Worm (Caenorhabditis elegans) whole organism, young adult: ENCODE data around the gene ari-1.4.

Experiments
- B0035.1 ChIP-seq: sonication (generic microtip); optimal IDR thresholded peaks from 2 replicates; lab custom pipeline; 2016; ENCODE audit warnings: missing genetic modification characterization, mild to moderate bottlenecking, missing compliant biosample characterization, missing genotype, missing genetic modification reagents
- B0261.1 ChIP-seq: sonication (generic microtip); optimal IDR thresholded peaks from 2 replicates; lab custom pipeline; 2016; ENCODE audit warnings: mild to moderate bottlenecking, missing genetic modification characterization, moderate library complexity, missing compliant biosample characterization
- B0336.3 ChIP-seq: fragments of 200-800 bp; sonication (Bioruptor generic); IDR thresholded peaks from 2 replicates; pipeline ENCODE4 v1.3.6; 2022; ENCODE audit warnings: missing genetic modification characterization, missing compliant biosample characterization
- C06A6.2 ChIP-seq: fragments of 200-800 bp; sonication (Bioruptor generic); conservative IDR thresholded peaks from 2 replicates; pipeline ENCODE4 v1.3.6; 2022; ENCODE audit warnings: missing genetic modification characterization, missing compliant biosample characterization
- F33H1.4 ChIP-seq: fragments of 200-800 bp; sonication (Bioruptor generic); IDR thresholded peaks from 2 replicates; pipeline ENCODE4 v1.3.6; 2022; ENCODE audit warnings: missing genetic modification reagents, missing genetic modification characterization, missing compliant biosample characterization
- F37B4.10 ChIP-seq: fragments of 200-800 bp; sonication (Bioruptor generic); IDR thresholded peaks from 2 replicates; pipeline ENCODE4 v1.3.6; 2022; ENCODE audit warnings: missing genetic modification characterization, missing compliant biosample characterization
- F39B2.1 ChIP-seq: fragments of 200-800 bp; sonication (Bioruptor generic); IDR thresholded peaks from 2 replicates; pipeline ENCODE4 v1.3.6; 2022; ENCODE audit warnings: missing genetic modification reagents, missing genetic modification characterization, missing compliant biosample characterization
- F57C9.4 ChIP-seq: sonication (generic microtip); optimal IDR thresholded peaks from 2 replicates; lab custom pipeline; 2017; ENCODE audit warnings: mild to moderate bottlenecking, missing genetic modification characterization, missing compliant biosample characterization
- K11D2.4 ChIP-seq: fragments of 200-800 bp; sonication (Bioruptor generic); IDR thresholded peaks from 2 replicates; pipeline ENCODE4 v1.3.6; 2022; ENCODE audit warnings: missing genetic modification reagents, missing genetic modification characterization, missing compliant biosample characterization
- T26A5.8 ChIP-seq: sonication (generic microtip); optimal IDR thresholded peaks from 2 replicates; lab custom pipeline; 2016; ENCODE audit warnings: missing genetic modification characterization, missing compliant biosample characterization
- Y53G8AR.9 ChIP-seq: fragments of 200-800 bp; sonication (Bioruptor generic); conservative IDR thresholded peaks from 2 replicates; pipeline ENCODE4 v1.3.6; 2022; ENCODE audit warnings: missing genetic modification reagents, missing genetic modification characterization, missing compliant biosample characterization
- Y56A3A.18 ChIP-seq: fragments of 200-800 bp; sonication (Bioruptor generic); IDR thresholded peaks from 2 replicates; pipeline ENCODE4 v1.3.6; 2022; ENCODE audit warnings: missing genetic modification reagents, missing genetic modification characterization, missing compliant biosample characterization
- ZK185.1 ChIP-seq: sonication (generic microtip); optimal IDR thresholded peaks from 2 replicates; lab custom pipeline; 2016; ENCODE audit warnings: mild to moderate bottlenecking, missing genetic modification characterization, missing compliant biosample characterization; ENCODE audit not compliant: poor library complexity, severe bottlenecking
- ama-1 ChIP-seq, 3 experiments: fragments of 150-350 bp in 1 of 3; sonication (generic microtip) in 2 of 3; optimal IDR thresholded peaks; 2 replicates each; lab custom pipeline; 2014 to 2018; ENCODE audit warnings: missing biosample characterization in 2 of 3, missing genetic modification characterization in 2 of 3, missing genetic modification reagents in 2 of 3
- aptf-3 ChIP-seq: fragments of 200-800 bp; sonication (Bioruptor generic); IDR thresholded peaks from 2 replicates; pipeline ENCODE4 v1.3.6; 2022; ENCODE audit warnings: missing genetic modification characterization, missing compliant biosample characterization
- atf-7 ChIP-seq: sonication (generic microtip); optimal IDR thresholded peaks from 2 replicates; lab custom pipeline; 2017; ENCODE audit warnings: mild to moderate bottlenecking, missing genetic modification characterization, missing compliant biosample characterization
- attf-3 ChIP-seq: fragments of 200-800 bp; sonication (Bioruptor generic); conservative IDR thresholded peaks from 2 replicates; pipeline ENCODE4 v1.3.6; 2022; ENCODE audit warnings: missing genetic modification reagents, missing genetic modification characterization, missing compliant biosample characterization
- attf-6 ChIP-seq: fragments of 200-800 bp; sonication (Bioruptor generic); IDR thresholded peaks from 2 replicates; pipeline ENCODE4 v1.3.6; 2022; ENCODE audit warnings: missing genetic modification reagents, missing genetic modification characterization, missing compliant biosample characterization
- cebp-2 ChIP-seq: fragments of 200-800 bp; sonication (Bioruptor generic); IDR thresholded peaks from 2 replicates; pipeline ENCODE4 v1.3.6; 2022; ENCODE audit warnings: missing genetic modification characterization, missing compliant biosample characterization
- ceh-40 ChIP-seq: fragments of 200-800 bp; sonication (Bioruptor generic); IDR thresholded peaks from 2 replicates; pipeline ENCODE4 v1.3.6; 2022; ENCODE audit warnings: missing genetic modification characterization, missing compliant biosample characterization
- chd-7 ChIP-seq: sonication (generic microtip); optimal IDR thresholded peaks from 2 replicates; lab custom pipeline; 2016; ENCODE audit warnings: mild to moderate bottlenecking, missing genetic modification characterization, moderate library complexity, missing compliant biosample characterization
- dox-1 ChIP-seq: fragments of 200-800 bp; sonication (Bioruptor generic); IDR thresholded peaks from 2 replicates; pipeline ENCODE4 v1.3.6; 2022; ENCODE audit warnings: missing genetic modification reagents, missing genetic modification characterization, missing compliant biosample characterization
- dpl-1 ChIP-seq: fragments of 150-350 bp; optimal IDR thresholded peaks from 2 replicates; lab custom pipeline; 2014; ENCODE audit warnings: missing biosample characterization, missing genetic modification reagents, missing genetic modification characterization
- efl-1 ChIP-seq: fragments of 150-350 bp; optimal IDR thresholded peaks from 2 replicates; lab custom pipeline; 2014; ENCODE audit warnings: missing biosample characterization, missing genetic modification reagents, missing genetic modification characterization
- egl-44 ChIP-seq: fragments of 200-800 bp; sonication (Bioruptor generic); IDR thresholded peaks from 2 replicates; pipeline ENCODE4 v1.3.6; 2022; ENCODE audit warnings: missing genetic modification reagents, missing genetic modification characterization, missing compliant biosample characterization
- ekl-4 ChIP-seq: fragments of 200-800 bp; sonication (Bioruptor generic); IDR thresholded peaks from 2 replicates; pipeline ENCODE4 v1.3.6; 2022; ENCODE audit warnings: missing genetic modification reagents, missing genetic modification characterization, missing compliant biosample characterization
- ets-4 ChIP-seq: fragments of 200-800 bp; sonication (Bioruptor generic); optimal IDR thresholded peaks from 2 replicates; lab custom pipeline; 2018; ENCODE audit warnings: mild to moderate bottlenecking, missing genetic modification characterization, missing compliant biosample characterization
- fkh-3 ChIP-seq: sonication (generic microtip); optimal IDR thresholded peaks from 2 replicates; lab custom pipeline; 2016; ENCODE audit warnings: mild to moderate bottlenecking, missing genetic modification characterization, missing compliant biosample characterization
- gei-17 ChIP-seq: fragments of 200-800 bp; sonication (Bioruptor generic); optimal IDR thresholded peaks from 2 replicates; lab custom pipeline; 2018; ENCODE audit warnings: mild to moderate bottlenecking, missing genetic modification characterization, missing compliant biosample characterization
- hlh-26 ChIP-seq: fragments of 200-800 bp; sonication (Bioruptor generic); conservative IDR thresholded peaks from 2 replicates; pipeline ENCODE4 v1.3.6; 2022; ENCODE audit warnings: missing genetic modification reagents, missing genetic modification characterization, missing compliant biosample characterization
- hrde-1 ChIP-seq: sonication (generic microtip); optimal IDR thresholded peaks from 2 replicates; lab custom pipeline; 2016; ENCODE audit warnings: missing genetic modification characterization, mild to moderate bottlenecking, missing compliant biosample characterization, moderate library complexity, missing genotype, missing genetic modification reagents, borderline replicate concordance
- lin-26 ChIP-seq: fragments of 200-800 bp; sonication (Bioruptor generic); IDR thresholded peaks from 2 replicates; pipeline ENCODE4 v1.3.6; 2022; ENCODE audit warnings: missing genetic modification reagents, missing genetic modification characterization, missing compliant biosample characterization
- lin-35 ChIP-seq, 3 experiments: fragments of 150-350 bp in 2 of 3; sonication (generic microtip) in 1 of 3; optimal IDR thresholded peaks; 2 replicates each; lab custom pipeline; 2014 to 2018; ENCODE audit warnings: missing biosample characterization in 3 of 3, missing genetic modification characterization in 3 of 3, missing genetic modification reagents in 3 of 3
- lin-40 ChIP-seq: sonication (generic microtip); optimal IDR thresholded peaks from 2 replicates; lab custom pipeline; 2016; ENCODE audit warnings: missing genetic modification characterization, mild to moderate bottlenecking, missing compliant biosample characterization, missing genotype, missing genetic modification reagents
- lir-1 ChIP-seq: fragments of 200-800 bp; sonication (Bioruptor generic); conservative IDR thresholded peaks from 2 replicates; pipeline ENCODE4 v1.3.6; 2022; ENCODE audit warnings: missing genetic modification reagents, missing genetic modification characterization, missing compliant biosample characterization
- madf-8 ChIP-seq: fragments of 200-800 bp; sonication (Bioruptor generic); conservative IDR thresholded peaks from 2 replicates; pipeline ENCODE4 v1.3.6; 2022; ENCODE audit warnings: missing genetic modification reagents, missing genetic modification characterization, missing compliant biosample characterization
- mes-4 ChIP-seq: sonication (generic microtip); optimal IDR thresholded peaks from 2 replicates; lab custom pipeline; 2016; ENCODE audit warnings: missing genotype, missing genetic modification characterization, missing compliant biosample characterization
- nfya-2 ChIP-seq: fragments of 200-800 bp; sonication (Bioruptor generic); IDR thresholded peaks from 2 replicates; pipeline ENCODE4 v1.3.6; 2022; ENCODE audit warnings: missing genetic modification reagents, missing genetic modification characterization, missing compliant biosample characterization
- nfyb-1 ChIP-seq: fragments of 200-800 bp; sonication (Bioruptor generic); IDR thresholded peaks from 2 replicates; pipeline ENCODE4 v1.3.6; 2022; ENCODE audit warnings: missing genetic modification reagents, missing genetic modification characterization, missing compliant biosample characterization
- nhr-179 ChIP-seq: sonication (generic microtip); optimal IDR thresholded peaks from 2 replicates; lab custom pipeline; 2016; ENCODE audit warnings: mild to moderate bottlenecking, missing genetic modification characterization, missing compliant biosample characterization
- nhr-27 ChIP-seq: fragments of 200-800 bp; sonication (Bioruptor generic); optimal IDR thresholded peaks from 2 replicates; lab custom pipeline; 2018; ENCODE audit warnings: mild to moderate bottlenecking, missing genetic modification characterization, moderate library complexity, missing compliant biosample characterization
- nhr-80 ChIP-seq: sonication (generic microtip); optimal IDR thresholded peaks from 2 replicates; lab custom pipeline; 2016; ENCODE audit warnings: missing genetic modification characterization, missing compliant biosample characterization
- pha-4 ChIP-seq: fragments of 150-350 bp; sonication (generic microtip); optimal IDR thresholded peaks from 2 replicates; lab custom pipeline; 2014; ENCODE audit warnings: missing biosample characterization, missing genetic modification reagents, missing genetic modification characterization
- rcor-1 ChIP-seq: fragments of 200-800 bp; sonication (Bioruptor generic); IDR thresholded peaks from 2 replicates; pipeline ENCODE4 v1.3.6; 2022; ENCODE audit warnings: missing genetic modification reagents, missing genetic modification characterization, missing compliant biosample characterization
- rpc-1 ChIP-seq, 2 experiments: fragments of 150-350 bp in 1 of 2; sonication (generic microtip) in 1 of 2; optimal IDR thresholded peaks; 2 replicates each; lab custom pipeline; 2014 to 2018; ENCODE audit warnings: missing biosample characterization in 1 of 2, missing genetic modification characterization in 1 of 2, missing genetic modification reagents in 1 of 2, missing genotype in 1 of 2
- snpc-3.4 ChIP-seq: sonication (generic microtip); optimal IDR thresholded peaks from 2 replicates; lab custom pipeline; 2017; ENCODE audit warnings: missing genetic modification characterization, mild to moderate bottlenecking, missing compliant biosample characterization, antibody characterized with exemption, moderate library complexity, missing genotype, missing genetic modification reagents
- snpc-4 ChIP-seq, 5 experiments: fragments of 150-350 bp in 1 of 5; sonication (generic microtip) in 4 of 5; optimal IDR thresholded peaks; 2 replicates each; lab custom pipeline; 2014 to 2018; ENCODE audit warnings: missing genetic modification characterization in 5 of 5, missing biosample characterization in 3 of 5, antibody characterized with exemption in 2 of 5, mild to moderate bottlenecking in 2 of 5, missing compliant biosample characterization in 2 of 5, missing genotype in 2 of 5, moderate library complexity in 2 of 5, missing genetic modification reagents in 1 of 5
- ztf-28 ChIP-seq: fragments of 200-800 bp; sonication (Bioruptor generic); IDR thresholded peaks from 2 replicates; pipeline ENCODE4 v1.3.6; 2022; ENCODE audit warnings: missing genetic modification reagents, missing genetic modification characterization, missing compliant biosample characterization

The ari-1.4 gene

ce11 chrIV:15476369-15476768 lies 52.0 kb downstream of the ari-1.4 start (continued):
- 0 out of 2 replicates have a peak, but pooled peaks have one; percentile 11 for TF ChIP-seq lir-1 (GFP tag; lab: Robert Waterston, UW)
- no peak for TF ChIP-seq ztf-28 (GFP tag; lab: Robert Waterston, UW)
- TF ChIP-seq B0035.1 (tag; lab: Kevin White, UChicago) = no peak
- TF ChIP-seq nhr-27 (tag; lab: Kevin White, UChicago) = no peak
- TF ChIP-seq F33H1.4 (GFP tag; lab: Robert Waterston, UW) = no peak
- TF ChIP-seq snpc-3.4 (tag; lab: Kevin White, UChicago) = peak; percentile 31
- TF ChIP-seq mes-4 (tag; lab: Kevin White, UChicago) = peak; percentile 43
- no peak for TF ChIP-seq chd-7 (tag; lab: Kevin White, UChicago)
- TF ChIP-seq lin-40 (tag; lab: Kevin White, UChicago) = no peak
- TF ChIP-seq gei-17 (GFP tag; lab: Kevin White, UChicago) = no peak
- TF ChIP-seq F37B4.10 = no peak
- no peak for TF ChIP-seq ceh-40 (GFP tag; lab: Robert Waterston, UW)
- TF ChIP-seq dox-1 (GFP tag; lab: Robert Waterston, UW) = no peak
- no peak for TF ChIP-seq Y53G8AR.9 (GFP tag; lab: Robert Waterston, UW)
- no peak for TF ChIP-seq ama-1 (optimal IDR thresholded peaks at IDR 0.05; lab: Kevin White, UChicago)
- peak in 1 of 2 experiments; percentile 29 for TF ChIP-seq ama-1 (GFP tag; optimal IDR thresholded peaks at IDR 0.05; lab: Kevin White, UChicago)
- TF ChIP-seq madf-8 = no peak
- TF ChIP-seq ets-4 = no peak
- TF ChIP-seq cebp-2 (GFP tag; lab: Robert Waterston, UW) = no peak
- TF ChIP-seq nfyb-1 (GFP tag; lab: Robert Waterston, UW) = no peak
- TF ChIP-seq B0336.3 (GFP tag; lab: Robert Waterston, UW) = no peak; the same call in 1 of the 2 replicates
- TF ChIP-seq rpc-1 (optimal IDR thresholded peaks at IDR 0.05; lab: Kevin White, UChicago) = peak; percentile 65
- TF ChIP-seq rpc-1 (tag; optimal IDR thresholded peaks at IDR 0.05; lab: Kevin White, UChicago) = peak; percentile 74
- no peak for TF ChIP-seq ZK185.1 (tag; lab: Kevin White, UChicago)
- no peak for TF ChIP-seq hlh-26 (GFP tag; lab: Robert Waterston, UW)
- TF ChIP-seq rcor-1 (GFP tag; lab: Robert Waterston, UW) = no peak
- no peak for TF ChIP-seq aptf-3 (GFP tag; lab: Robert Waterston, UW)
- no peak for TF ChIP-seq fkh-3 (tag; lab: Kevin White, UChicago)
- peak; percentile 77 for TF ChIP-seq B0261.1
- peak; percentile 97 for TF ChIP-seq attf-6 (GFP tag; lab: Robert Waterston, UW)
- no peak for TF ChIP-seq atf-7 (tag; lab: Kevin White, UChicago)
- no peak for TF ChIP-seq T26A5.8 (tag; lab: Kevin White, UChicago)
- no peak for TF ChIP-seq nfya-2 (GFP tag; lab: Robert Waterston, UW)
- TF ChIP-seq lin-26 (GFP tag; lab: Robert Waterston, UW) = no peak
- TF ChIP-seq Y56A3A.18 (GFP tag; lab: Robert Waterston, UW) = no peak
- no peak for TF ChIP-seq lin-35 (GFP tag; optimal IDR thresholded peaks at IDR 0.05; lab: Kevin White, UChicago)
- TF ChIP-seq C06A6.2 (GFP tag; lab: Robert Waterston, UW) = no peak
- no peak for TF ChIP-seq efl-1 (GFP tag; lab: Kevin White, UChicago)
- peak; percentile 84 for TF ChIP-seq snpc-4 (GFP tag; optimal IDR thresholded peaks at IDR 0.05; lab: Kevin White, UChicago)
- peak; percentile 39 to 96 (median 90) for TF ChIP-seq snpc-4 (tag; optimal IDR thresholded peaks at IDR 0.05; lab: Kevin White, UChicago)
- TF ChIP-seq F39B2.1 (GFP tag; lab: Robert Waterston, UW) = no peak
- no peak for TF ChIP-seq ekl-4 (GFP tag; lab: Robert Waterston, UW)
- TF ChIP-seq egl-44 (GFP tag; lab: Robert Waterston, UW) = no peak
- no peak for TF ChIP-seq F57C9.4
- TF ChIP-seq dpl-1 = no peak
- no peak for TF ChIP-seq pha-4 (tag; lab: Kevin White, UChicago)
- TF ChIP-seq attf-3 (GFP tag; lab: Robert Waterston, UW) = no peak
- TF ChIP-seq K11D2.4 (GFP tag; lab: Robert Waterston, UW) = no peak
- no peak for TF ChIP-seq nhr-179 (tag; lab: Kevin White, UChicago)
- TF ChIP-seq hrde-1 (tag; lab: Kevin White, UChicago) = no peak
- peak; percentile 15 for TF ChIP-seq nhr-80 (tag; lab: Kevin White, UChicago)
